Worm (Caenorhabditis elegans): ENCODE measurements around the gene T02B11.4.
A peak's percentile ranks its signal among the peaks of the same experiment; 100 is the strongest.

T02B11.4 gene

DNA sequence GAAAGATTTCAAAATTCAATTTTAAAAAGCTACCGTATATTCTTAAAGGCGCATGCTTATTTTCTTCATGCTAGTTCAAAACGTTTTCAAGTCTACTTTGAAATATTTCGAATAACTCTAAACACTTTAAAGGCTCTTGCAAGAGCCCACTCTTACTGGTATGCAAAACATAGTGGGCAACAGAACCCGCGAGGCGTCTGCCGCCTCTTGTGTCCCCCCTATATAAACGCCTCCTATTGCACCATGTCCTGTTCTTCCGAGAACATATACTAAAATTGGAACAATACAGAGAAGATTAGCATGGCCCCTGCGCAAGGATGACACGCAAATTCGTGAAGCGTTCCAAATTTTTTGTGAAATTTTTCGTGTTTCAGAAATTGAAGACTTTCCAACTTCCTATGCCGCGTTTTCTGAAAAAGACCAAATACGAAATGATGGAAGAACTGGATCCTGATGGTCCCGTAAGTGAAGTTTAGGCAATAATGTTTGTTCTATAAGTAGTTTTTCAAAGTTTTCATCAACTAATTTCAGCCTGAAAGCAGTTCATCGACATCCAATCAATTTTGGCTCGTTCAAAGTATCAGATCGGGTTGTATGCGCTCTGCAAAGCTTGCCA is 12.0 kb downstream of the T02B11.4 start:
- TF ChIP-seq daf-12 (tag; optimal IDR thresholded peaks at IDR 0.05) (no peak), zip-11 (GFP tag; IDR thresholded peaks at IDR 0.05) (no peak), lin-38 (GFP tag; IDR thresholded peaks at IDR 0.05) (peak; percentile 74), pha-4 (GFP tag; IDR thresholded peaks at IDR 0.05) (0 out of 2 replicates have a peak, but pooled peaks have one; percentile 57), pha-4 (tag; optimal IDR thresholded peaks at IDR 0.05) (no peak), lin-1 (GFP tag; IDR thresholded peaks at IDR 0.05) (peak; percentile 44; the same call in 1 of the 2 replicates), ZK337.2 (GFP tag; IDR thresholded peaks at IDR 0.05) (peak; percentile 48; the same call in 1 of the 2 replicates), mdt-29 (GFP tag; IDR thresholded peaks at IDR 0.05) (peak; percentile 58), F44E2.7 (GFP tag; IDR thresholded peaks at IDR 0.05) (0 out of 2 replicates have a peak, but pooled peaks have one; percentile 25), F49E8.2 (tag; optimal IDR thresholded peaks at IDR 0.05; ENCODE audit: borderline replicate concordance) (peak; percentile 8), ctbp-1 (GFP tag; IDR thresholded peaks at IDR 0.05) (no peak), Y75B8A.6 (GFP tag; IDR thresholded peaks at IDR 0.05) (0 out of 2 replicates have a peak, but pooled peaks have one; percentile 12), saeg-2 (GFP tag; IDR thresholded peaks at IDR 0.05) (0 out of 2 replicates have a peak, but pooled peaks have one; percentile 19), ama-1 (optimal IDR thresholded peaks at IDR 0.05) (no peak), egl-43 (GFP tag; IDR thresholded peaks at IDR 0.05) (peak; percentile 75), ceh-44 (GFP tag; IDR thresholded peaks at IDR 0.05) (0 out of 2 replicates have a peak, but pooled peaks have one; percentile 25), arid-1 (GFP tag; conservative IDR thresholded peaks at IDR 0.05) (0 out of 2 replicates have a peak, but pooled peaks have one; percentile 8), lim-7 (GFP tag; IDR thresholded peaks at IDR 0.05) (peak; percentile 40; the same call in 1 of the 2 replicates), snpc-4 (tag; optimal IDR thresholded peaks at IDR 0.05) (peak; percentile 80), snpc-1.2 (GFP tag; IDR thresholded peaks at IDR 0.05) (peak; percentile 74), tra-1 (GFP tag; IDR thresholded peaks at IDR 0.05) (peak; percentile 40; the same call in 1 of the 2 replicates), dmd-9 (GFP tag; IDR thresholded peaks at IDR 0.05) (no peak), dmd-6 (GFP tag; IDR thresholded peaks at IDR 0.05) (peak; percentile 24; the same call in 1 of the 2 replicates), Y48G9A.11 (GFP tag; IDR thresholded peaks at IDR 0.05) (0 out of 2 replicates have a peak, but pooled peaks have one; percentile 43), D1046.2 (GFP tag; IDR thresholded peaks at IDR 0.05) (no peak), hif-1 (tag; optimal IDR thresholded peaks at IDR 0.05) (no peak), F26F4.8 (GFP tag; conservative IDR thresholded peaks at IDR 0.05) (peak; percentile 73), vab-7 (GFP tag; IDR thresholded peaks at IDR 0.05) (peak; percentile 48; the same call in 1 of the 2 replicates)

DNA sequence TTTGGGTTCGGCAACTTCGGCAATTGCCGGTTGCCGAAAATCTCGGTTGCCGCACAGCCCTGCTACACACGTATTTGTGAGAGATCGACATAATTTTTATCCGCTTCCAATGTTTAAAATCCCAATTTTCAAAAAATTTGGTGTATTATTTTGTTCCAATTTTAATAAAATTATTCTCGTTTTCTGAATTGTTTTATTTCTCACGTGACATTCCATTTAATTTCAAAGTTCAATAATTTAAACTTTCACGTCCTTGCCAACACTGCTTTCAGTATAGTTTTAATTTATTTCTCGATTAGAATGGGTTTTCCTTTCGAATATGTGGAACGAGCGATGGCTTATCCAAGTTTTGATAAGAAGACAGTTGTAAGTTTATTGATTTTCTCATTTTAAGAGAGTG is 14.4 kb downstream of the T02B11.4 start, which contains the start of gene K09C6.2:
Gene K09C6.2 (plus strand): TSS at position 301 of the 400 bp plus-strand sequence.
- TF ChIP-seq ceh-62 (tag; optimal IDR thresholded peaks at IDR 0.05) (no peak), ceh-44 (GFP tag; IDR thresholded peaks at IDR 0.05) (no peak), daf-8 (GFP tag; IDR thresholded peaks at IDR 0.05) (no peak), spr-3 (GFP tag; optimal IDR thresholded peaks at IDR 0.05) (no peak), mdt-29 (GFP tag; IDR thresholded peaks at IDR 0.05) (no peak), aly-2 (tag; optimal IDR thresholded peaks at IDR 0.05) (no peak)

DNA sequence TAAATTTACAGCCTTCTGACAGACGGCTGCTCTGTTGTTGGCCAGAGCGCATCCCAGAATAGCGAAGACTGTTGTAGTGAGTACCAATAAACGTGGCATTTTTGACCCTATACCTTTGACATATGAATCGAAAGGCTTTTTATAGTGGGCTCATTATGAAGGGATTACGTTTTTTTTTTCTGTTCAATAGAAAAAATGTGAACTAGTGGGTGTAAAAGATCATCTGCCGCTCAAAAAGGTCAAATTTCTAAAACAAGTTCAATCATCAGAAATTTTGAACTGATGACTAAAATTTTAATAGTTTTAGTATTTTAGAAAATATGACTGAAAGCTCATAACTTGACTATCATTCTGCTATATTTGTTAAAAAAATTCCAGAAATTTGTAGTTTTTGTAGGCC is 16.0 kb downstream of the T02B11.4 start, which contains the start of gene K09C6.9:
Gene K09C6.9 (minus strand): TSS at position 101 of the 400 bp plus-strand sequence.
- TF ChIP-seq dmd-6 (GFP tag; IDR thresholded peaks at IDR 0.05) = no peak
- TF ChIP-seq sdz-12 (GFP tag; optimal IDR thresholded peaks at IDR 0.05) = no peak
- TF ChIP-seq madf-9 (GFP tag; conservative IDR thresholded peaks at IDR 0.05) = no peak
- no peak for TF ChIP-seq dve-1 (tag; optimal IDR thresholded peaks at IDR 0.05; ENCODE audit: insufficient read depth)
- TF ChIP-seq unc-62 (GFP tag; optimal IDR thresholded peaks at IDR 0.05 in 1 of 2) = no peak
- TF ChIP-seq unc-62 (tag; optimal IDR thresholded peaks at IDR 0.05) = no peak
- no peak for TF ChIP-seq zfp-3 (GFP tag; conservative IDR thresholded peaks at IDR 0.05)
- TF ChIP-seq Y48G9A.11 (GFP tag; IDR thresholded peaks at IDR 0.05) = no peak
- TF ChIP-seq daf-16 (GFP tag; optimal IDR thresholded peaks at IDR 0.05) = no peak
- TF ChIP-seq daf-16 (tag; optimal IDR thresholded peaks at IDR 0.05) = no peak
- TF ChIP-seq hlh-11 (tag; optimal IDR thresholded peaks at IDR 0.05) = no peak
- TF ChIP-seq lin-15B (tag; optimal IDR thresholded peaks at IDR 0.05) = no peak
- TF ChIP-seq nhr-11 (tag; optimal IDR thresholded peaks at IDR 0.05) = no peak
- TF ChIP-seq tra-1 (GFP tag; IDR thresholded peaks at IDR 0.05) = no peak
- TF ChIP-seq zag-1 (tag; optimal IDR thresholded peaks at IDR 0.05) = no peak
- TF ChIP-seq T20F7.1 (GFP tag; optimal IDR thresholded peaks at IDR 0.05) = no peak
- TF ChIP-seq spr-1 (tag; optimal IDR thresholded peaks at IDR 0.05) = no peak

Data from whole organism, L4 larva.